Fruit fly (Drosophila melanogaster) whole organism, embryonic: ENCODE measurements around the gene CG32236.

Experiments
- Abd-B ChIP-seq: fragments of 200-800 bp; sonication (Bioruptor generic); optimal IDR thresholded peaks from 2 replicates; lab custom pipeline; 2018; ENCODE audit warnings: missing biosample characterization, mild to moderate bottlenecking, missing genetic modification characterization, moderate library complexity
- CG11093 ChIP-seq: fragments of 200-800 bp; sonication (Bioruptor generic); IDR thresholded peaks from 3 replicates; pipeline ENCODE4 v1.3.6; 2022; ENCODE audit warnings: missing biosample characterization, missing genetic modification characterization
- CG1233 ChIP-seq: fragments of 200-800 bp; sonication (Bioruptor generic); optimal IDR thresholded peaks from 4 replicates; lab custom pipeline; 2018; ENCODE audit warnings: missing biosample characterization, mild to moderate bottlenecking, missing genetic modification characterization
- CG13123 ChIP-seq: fragments of 200-800 bp; sonication (Bioruptor generic); optimal IDR thresholded peaks from 2 replicates; lab custom pipeline; 2016; ENCODE audit warnings: missing biosample characterization, missing genetic modification characterization
- CG13775 ChIP-seq: fragments of 200-800 bp; sonication (Bioruptor generic); optimal IDR thresholded peaks from 3 replicates; lab custom pipeline; 2017; ENCODE audit warnings: missing biosample characterization, mild to moderate bottlenecking, missing genetic modification characterization
- CG1529 ChIP-seq: fragments of 200-800 bp; sonication (Bioruptor generic); optimal IDR thresholded peaks from 3 replicates; lab custom pipeline; 2018; ENCODE audit warnings: missing biosample characterization, missing genetic modification characterization
- CG1602 ChIP-seq: fragments of 200-800 bp; sonication (Bioruptor generic); optimal IDR thresholded peaks from 3 replicates; lab custom pipeline; 2016; ENCODE audit warnings: missing biosample characterization, missing genetic modification characterization
- CG17186 ChIP-seq: fragments of 200-800 bp; sonication (Bioruptor generic); optimal IDR thresholded peaks from 3 replicates; lab custom pipeline; 2017; ENCODE audit warnings: missing biosample characterization, missing genetic modification reagents, missing genetic modification characterization
- CG30403 ChIP-seq: fragments of 200-800 bp; sonication (Bioruptor generic); optimal IDR thresholded peaks from 3 replicates; lab custom pipeline; 2016; ENCODE audit warnings: missing biosample characterization, missing genetic modification characterization
- CG3163 ChIP-seq: fragments of 200-800 bp; sonication (Bioruptor generic); optimal IDR thresholded peaks from 3 replicates; lab custom pipeline; 2016; ENCODE audit warnings: missing biosample characterization, missing genetic modification characterization
- CG32532 ChIP-seq: fragments of 200-800 bp; sonication (Bioruptor generic); IDR thresholded peaks from 2 replicates; pipeline ENCODE4 v1.3.6; 2022; ENCODE audit warnings: missing biosample characterization, missing genetic modification characterization
- CG33213 ChIP-seq: fragments of 200-800 bp; sonication (Bioruptor generic); optimal IDR thresholded peaks from 3 replicates; lab custom pipeline; 2016; ENCODE audit warnings: missing biosample characterization, missing genetic modification characterization
- CG33557 ChIP-seq: fragments of 200-800 bp; sonication (Bioruptor generic); optimal IDR thresholded peaks from 2 replicates; lab custom pipeline; 2019; ENCODE audit warnings: missing biosample characterization, mild to moderate bottlenecking, missing genetic modification characterization, moderate library complexity
- CG42726 ChIP-seq: fragments of 200-800 bp; sonication (Bioruptor generic); IDR thresholded peaks from 2 replicates; pipeline ENCODE4 v1.3.6; 2022; ENCODE audit warnings: missing biosample characterization, missing genetic modification characterization; ENCODE audit not compliant: partially characterized antibody
- CG6765 ChIP-seq: fragments of 200-800 bp; sonication (Bioruptor generic); optimal IDR thresholded peaks from 3 replicates; lab custom pipeline; 2017; ENCODE audit warnings: missing biosample characterization, mild to moderate bottlenecking, missing genetic modification characterization
- CG6813 ChIP-seq: fragments of 200-800 bp; sonication (Bioruptor generic); optimal IDR thresholded peaks from 2 replicates; lab custom pipeline; 2017; ENCODE audit warnings: missing biosample characterization, missing genetic modification characterization, mild to moderate bottlenecking, moderate library complexity, missing genetic modification reagents
- CG8924 ChIP-seq: fragments of 200-800 bp; optimal IDR thresholded peaks from 3 replicates; lab custom pipeline; 2019; ENCODE audit warnings: missing biosample characterization, mild to moderate bottlenecking, missing genetic modification characterization, moderate library complexity
- CG9932 ChIP-seq: fragments of 200-800 bp; sonication (Bioruptor generic); IDR thresholded peaks from 2 replicates; pipeline ENCODE4 v1.3.6; 2022; ENCODE audit warnings: missing biosample characterization, missing genetic modification characterization
- Camta ChIP-seq: fragments of 200-800 bp; sonication (Bioruptor generic); optimal IDR thresholded peaks from 2 replicates; lab custom pipeline; 2016; ENCODE audit warnings: missing biosample characterization, missing genetic modification characterization
- D19A ChIP-seq: fragments of 200-800 bp; optimal IDR thresholded peaks from 3 replicates; lab custom pipeline; 2019; ENCODE audit warnings: missing biosample characterization, mild to moderate bottlenecking, missing genetic modification characterization, moderate library complexity
- Dek ChIP-seq: fragments of 200-800 bp; sonication (Bioruptor generic); optimal IDR thresholded peaks from 3 replicates; lab custom pipeline; 2019; ENCODE audit warnings: missing biosample characterization, mild to moderate bottlenecking, missing genetic modification characterization, moderate library complexity
- Dip3 ChIP-seq: fragments of 200-800 bp; sonication (Bioruptor generic); optimal IDR thresholded peaks from 3 replicates; lab custom pipeline; 2016; ENCODE audit warnings: missing biosample characterization, missing genetic modification characterization
- Ets97D ChIP-seq: fragments of 200-800 bp; sonication (Bioruptor generic); optimal IDR thresholded peaks from 3 replicates; lab custom pipeline; 2016; ENCODE audit warnings: missing biosample characterization, missing genetic modification characterization
- GATAe ChIP-seq: fragments of 200-800 bp; sonication (Bioruptor generic); conservative IDR thresholded peaks from 2 replicates; pipeline ENCODE4 v1.3.6; 2022; ENCODE audit warnings: missing biosample characterization, missing genetic modification characterization
- HHEX ChIP-seq: fragments of 200-800 bp; sonication (Bioruptor generic); optimal IDR thresholded peaks from 3 replicates; lab custom pipeline; 2017; ENCODE audit warnings: missing biosample characterization, mild to moderate bottlenecking, missing genetic modification characterization, missing genetic modification reagents
- HLH3B ChIP-seq: fragments of 200-800 bp; sonication (Bioruptor generic); IDR thresholded peaks from 2 replicates; pipeline ENCODE4 v1.3.6; 2022; ENCODE audit warnings: missing biosample characterization, missing genetic modification characterization
- Jarid2 ChIP-seq: fragments of 200-800 bp; sonication (Bioruptor generic); optimal IDR thresholded peaks from 3 replicates; lab custom pipeline; 2017; ENCODE audit warnings: mild to moderate bottlenecking, missing biosample characterization, missing genetic modification reagents, missing genetic modification characterization
- Lim3 ChIP-seq: fragments of 200-800 bp; sonication (Bioruptor generic); IDR thresholded peaks from 2 replicates; pipeline ENCODE4 v1.3.6; 2022; ENCODE audit warnings: missing biosample characterization, missing genetic modification characterization
- MESR4 ChIP-seq: fragments of 200-800 bp; sonication (Bioruptor generic); optimal IDR thresholded peaks from 2 replicates; lab custom pipeline; 2018; ENCODE audit warnings: missing biosample characterization, mild to moderate bottlenecking, missing genetic modification characterization, moderate library complexity
- Meics ChIP-seq: fragments of 200-800 bp; sonication (Bioruptor generic); optimal IDR thresholded peaks from 2 replicates; lab custom pipeline; 2017; ENCODE audit warnings: missing biosample characterization, mild to moderate bottlenecking, missing genetic modification characterization
- NC2α ChIP-seq: fragments of 200-800 bp; sonication (Bioruptor generic); optimal IDR thresholded peaks from 2 replicates; lab custom pipeline; 2016; ENCODE audit warnings: missing biosample characterization, missing genetic modification characterization
- Taf1 ChIP-seq: fragments of 200-800 bp; sonication (Bioruptor generic); IDR thresholded peaks from 2 replicates; pipeline ENCODE4 v1.3.6; 2022; ENCODE audit warnings: missing biosample characterization, missing genetic modification characterization
- Usf ChIP-seq: fragments of 200-800 bp; sonication (Bioruptor generic); optimal IDR thresholded peaks from 2 replicates; lab custom pipeline; 2017; ENCODE audit warnings: missing genotype, missing biosample characterization, missing genetic modification characterization
- Xrp1 ChIP-seq: fragments of 200-800 bp; sonication (Bioruptor generic); IDR thresholded peaks from 2 replicates; pipeline ENCODE4 v1.3.6; 2022; ENCODE audit warnings: missing biosample characterization, missing genetic modification characterization
- ato ChIP-seq: fragments of 200-800 bp; sonication (Bioruptor generic); IDR thresholded peaks from 2 replicates; pipeline ENCODE4 v1.3.6; 2022; ENCODE audit warnings: missing biosample characterization, missing genetic modification characterization; ENCODE audit not compliant: partially characterized antibody
- bsh ChIP-seq, 2 experiments: fragments of 200-800 bp; sonication (Bioruptor generic); optimal IDR thresholded peaks; 2 replicates each; lab custom pipeline; 2017 to 2018; ENCODE audit warnings: mild to moderate bottlenecking in 2 of 2, missing biosample characterization in 2 of 2, missing genetic modification characterization in 2 of 2, moderate library complexity in 1 of 2
- chm ChIP-seq: fragments of 200-800 bp; sonication (Bioruptor generic); IDR thresholded peaks from 2 replicates; pipeline ENCODE4 v1.3.6; 2022; ENCODE audit warnings: missing biosample characterization, missing genetic modification characterization
- disco-r ChIP-seq: fragments of 200-800 bp; sonication (Bioruptor generic); optimal IDR thresholded peaks from 2 replicates; lab custom pipeline; 2016; ENCODE audit warnings: missing biosample characterization, missing genetic modification characterization
- exex ChIP-seq: fragments of 200-800 bp; sonication (Bioruptor generic); optimal IDR thresholded peaks from 4 replicates; lab custom pipeline; 2018; ENCODE audit warnings: missing biosample characterization, mild to moderate bottlenecking, missing genetic modification characterization, moderate library complexity
- gro ChIP-seq: fragments of 200-800 bp; sonication (Bioruptor generic); optimal IDR thresholded peaks from 2 replicates; lab custom pipeline; 2016; ENCODE audit warnings: missing biosample characterization, missing genetic modification characterization
- hth ChIP-seq: fragments of >200 bp; optimal IDR thresholded peaks from 2 replicates; lab custom pipeline; 2017; ENCODE audit warnings: inconsistent platforms
- lmd ChIP-seq: fragments of 200-800 bp; sonication (Bioruptor generic); IDR thresholded peaks from 2 replicates; pipeline ENCODE4 v1.3.6; 2022; ENCODE audit warnings: missing biosample characterization, missing genetic modification characterization
- scrt ChIP-seq: fragments of 200-800 bp; sonication (Bioruptor generic); optimal IDR thresholded peaks from 2 replicates; lab custom pipeline; 2018; ENCODE audit warnings: missing biosample characterization, mild to moderate bottlenecking, missing genetic modification characterization, moderate library complexity
- sens ChIP-seq: fragments of 200-800 bp; sonication (Bioruptor generic); peaks from one replicate; lab custom pipeline; 2016; ENCODE audit warnings: missing biosample characterization, missing genetic modification characterization
- sens-2 ChIP-seq: fragments of 200-800 bp; sonication (Bioruptor generic); IDR thresholded peaks from 2 replicates; pipeline ENCODE4 v1.3.6; 2022; ENCODE audit warnings: missing biosample characterization, missing genetic modification characterization
- tgo ChIP-seq: fragments of 200-800 bp; sonication (Bioruptor generic); IDR thresholded peaks from 3 replicates; pipeline ENCODE4 v1.3.6; 2022; ENCODE audit warnings: missing biosample characterization, missing genetic modification characterization
- ttk ChIP-seq: fragments of 200-800 bp; sonication (Bioruptor generic); IDR thresholded peaks from 2 replicates; pipeline ENCODE4 v2.1.2; 2022; ENCODE audit warnings: missing biosample characterization, missing genetic modification characterization
- tx ChIP-seq: fragments of 200-800 bp; sonication (Bioruptor generic); optimal IDR thresholded peaks from 2 replicates; lab custom pipeline; 2016; ENCODE audit warnings: missing biosample characterization, missing genetic modification characterization
- vvl ChIP-seq: fragments of 200-800 bp; sonication (Bioruptor generic); IDR thresholded peaks from 2 replicates; pipeline ENCODE4 v1.3.6; 2022; ENCODE audit warnings: missing biosample characterization, missing genetic modification characterization
- zf30C ChIP-seq: fragments of 200-800 bp; sonication (Bioruptor generic); optimal IDR thresholded peaks from 3 replicates; lab custom pipeline; 2018; ENCODE audit warnings: missing biosample characterization, mild to moderate bottlenecking, missing genetic modification characterization

CG32236 gene

dm6 chr3L:4624371-4625154 is 42.6 kb downstream of the CG32236 start (continued):
- peak; percentile 98 for TF ChIP-seq sens (GFP tag; lab: Kevin White, UChicago)
- peak; percentile 78 for TF ChIP-seq CG9932
- peak; percentile 86 for TF ChIP-seq HLH3B (GFP tag; lab: Robert Waterston, UW)
- TF ChIP-seq ato (GFP tag; lab: Robert Waterston, UW) = no peak
- TF ChIP-seq chm (GFP tag; lab: Robert Waterston, UW) = peak; percentile 72
- peak; percentile 38 for TF ChIP-seq CG17186 (GFP tag; lab: Kevin White, UChicago)
- TF ChIP-seq scrt (GFP tag; lab: Kevin White, UChicago) = peak; percentile 68
- peak; percentile 92 for TF ChIP-seq Camta (GFP tag; lab: Kevin White, UChicago)
- TF ChIP-seq CG6765 (GFP tag; lab: Kevin White, UChicago) = peak; percentile 65
- no peak for TF ChIP-seq CG42726 (GFP tag; lab: Robert Waterston, UW)
- peak; percentile 64 for TF ChIP-seq CG13123 (GFP tag; lab: Kevin White, UChicago)
- TF ChIP-seq Ets97D (GFP tag; lab: Kevin White, UChicago) = peak; percentile 67
- peak; percentile 87 for TF ChIP-seq Xrp1 (GFP tag; lab: Robert Waterston, UW)
- no peak for TF ChIP-seq zf30C (GFP tag; lab: Kevin White, UChicago)
- TF ChIP-seq Dip3 (GFP tag; lab: Kevin White, UChicago) = peak; percentile 76
- TF ChIP-seq Meics (GFP tag; lab: Kevin White, UChicago) = peak; percentile 89
- TF ChIP-seq CG11093 (GFP tag; lab: Robert Waterston, UW) = peak; percentile 85
- TF ChIP-seq CG33213 = peak; percentile 73
- TF ChIP-seq lmd (GFP tag; lab: Robert Waterston, UW) = peak; percentile 93
- TF ChIP-seq Usf (GFP tag; lab: Kevin White, UChicago) = peak; percentile 57
- TF ChIP-seq CG1233 (GFP tag; lab: Kevin White, UChicago) = peak; percentile 82
- peak; percentile 70 for TF ChIP-seq NC2α (GFP tag; lab: Kevin White, UChicago)
- peak; percentile 72 for TF ChIP-seq CG8924 (tag; lab: Kevin White, UChicago)
- TF ChIP-seq D19A (tag; lab: Kevin White, UChicago) = peak; percentile 68
- peak; percentile 89 for TF ChIP-seq tgo
- TF ChIP-seq CG1529 (GFP tag; lab: Kevin White, UChicago) = peak; percentile 77
- peak; percentile 79 for TF ChIP-seq gro (GFP tag; lab: Kevin White, UChicago)
- peak; percentile 74 for TF ChIP-seq sens-2
- TF ChIP-seq CG1602 (GFP tag; lab: Kevin White, UChicago) = peak; percentile 87
- peak; percentile 82 for TF ChIP-seq CG33557 (GFP tag; lab: Kevin White, UChicago)
- TF ChIP-seq tx (GFP tag; lab: Kevin White, UChicago) = peak; percentile 88
- TF ChIP-seq Abd-B = peak; percentile 91
- peak; percentile 88 for TF ChIP-seq CG13775 (GFP tag; lab: Kevin White, UChicago)
- TF ChIP-seq Taf1 (GFP tag; lab: Robert Waterston, UW) = peak; percentile 65
- TF ChIP-seq hth = no peak
- peak; percentile 83 for TF ChIP-seq ttk (GFP tag; lab: Robert Waterston, UW)
- TF ChIP-seq bsh (GFP tag; optimal IDR thresholded peaks at IDR 0.05; lab: Kevin White, UChicago) = peak; percentile 87 to 91
- TF ChIP-seq GATAe (GFP tag; lab: Robert Waterston, UW) = peak; percentile 56; the same call in 1 of the 2 replicates
- TF ChIP-seq MESR4 (GFP tag; lab: Kevin White, UChicago) = no peak
- peak; percentile 68 for TF ChIP-seq Dek
- peak; percentile 41 for TF ChIP-seq Lim3 (GFP tag; lab: Robert Waterston, UW)
- TF ChIP-seq CG3163 (GFP tag; lab: Kevin White, UChicago) = peak; percentile 84
- peak; percentile 87 for TF ChIP-seq CG30403 (GFP tag; lab: Kevin White, UChicago)
- peak; percentile 84 for TF ChIP-seq CG32532
- peak; percentile 79 for TF ChIP-seq CG6813 (GFP tag; lab: Kevin White, UChicago)
- peak; percentile 85 for TF ChIP-seq HHEX (GFP tag; lab: Kevin White, UChicago)
- peak; percentile 54 for TF ChIP-seq disco-r (GFP tag; lab: Kevin White, UChicago)
- peak; percentile 43 for TF ChIP-seq exex
- TF ChIP-seq vvl = peak; percentile 92
- peak; percentile 51 for TF ChIP-seq Jarid2
